Fruit fly (Drosophila melanogaster) whole organism: ENCODE measurements around the gene twr.

Experiments
- CG8478 ChIP-seq: fragments of >200 bp; optimal IDR thresholded peaks from 2 replicates; lab custom pipeline; 2018; ENCODE audit warnings: inconsistent platforms
- Dll ChIP-seq: fragments of >200 bp; optimal IDR thresholded peaks from 2 replicates; lab custom pipeline; 2017
- pan ChIP-seq: fragments of >200 bp; optimal IDR thresholded peaks from 2 replicates; lab custom pipeline; 2017
- psq ChIP-seq: fragments of >200 bp; optimal IDR thresholded peaks from 2 replicates; lab custom pipeline; 2017
- usp ChIP-seq: fragments of >200 bp; optimal IDR thresholded peaks from 2 replicates; lab custom pipeline; 2017; ENCODE audit warnings: missing biosample characterization, missing genetic modification characterization, mixed read lengths

DNA sequence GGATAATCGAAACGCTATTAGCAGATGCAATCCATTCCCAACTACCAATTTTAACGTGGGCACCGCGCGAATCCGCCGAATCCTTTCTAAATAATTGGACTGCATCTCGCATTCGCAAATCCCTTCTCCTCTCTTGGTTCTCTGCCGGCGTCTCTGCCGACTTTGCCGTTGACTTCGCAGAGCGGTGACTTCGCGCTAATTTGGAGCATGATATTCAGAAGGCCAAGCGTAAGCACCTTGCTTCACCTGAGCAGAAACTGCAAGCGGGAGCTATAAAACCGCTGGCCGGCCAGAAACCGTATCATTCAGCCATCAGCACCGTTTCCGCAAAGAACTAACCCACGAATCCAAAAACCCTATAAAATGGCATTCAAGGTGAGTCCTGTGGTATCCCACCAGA lies 46.1 kb downstream of the twr start, which contains the start of gene Ccp84Aa:
- TF ChIP-seq Dll (lab: Kevin White, UChicago) (no peak), CG8478 (lab: Kevin White, UChicago) (no peak), usp (GFP tag; lab: Kevin White, UChicago) (no peak), psq (no peak), pan (lab: Kevin White, UChicago) (no peak)
